Fruit fly (Drosophila melanogaster) whole organism, embryonic: ENCODE data around the gene CG42538.

Experiments
- Atf3 ChIP-seq: fragments of 200-800 bp; sonication (Bioruptor generic); optimal IDR thresholded peaks from 3 replicates; lab custom pipeline; 2016; ENCODE audit warnings: missing biosample characterization, missing genetic modification characterization
- B-H2 ChIP-seq: fragments of 200-800 bp; sonication (Bioruptor generic); optimal IDR thresholded peaks from 2 replicates; lab custom pipeline; 2018; ENCODE audit warnings: missing biosample characterization, mild to moderate bottlenecking, missing genetic modification characterization
- CG10209 ChIP-seq: fragments of 200-800 bp; sonication (Bioruptor generic); optimal IDR thresholded peaks from 3 replicates; lab custom pipeline; 2017; ENCODE audit warnings: missing biosample characterization, mild to moderate bottlenecking, missing genetic modification characterization, missing genetic modification reagents
- CG10366 ChIP-seq: fragments of 200-800 bp; sonication (Bioruptor generic); IDR thresholded peaks from 2 replicates; pipeline ENCODE4 v1.3.6; 2022; ENCODE audit warnings: missing biosample characterization, missing genetic modification characterization
- CG11560 ChIP-seq: fragments of 200-800 bp; sonication (Bioruptor generic); IDR thresholded peaks from 3 replicates; pipeline ENCODE4 v1.3.6; 2022; ENCODE audit warnings: missing biosample characterization, missing genetic modification characterization
- CG12104 ChIP-seq: fragments of 200-800 bp; sonication (Bioruptor generic); optimal IDR thresholded peaks from 3 replicates; lab custom pipeline; 2016; ENCODE audit warnings: missing biosample characterization, missing genetic modification characterization
- CG1233 ChIP-seq: fragments of 200-800 bp; sonication (Bioruptor generic); optimal IDR thresholded peaks from 4 replicates; lab custom pipeline; 2018; ENCODE audit warnings: missing biosample characterization, mild to moderate bottlenecking, missing genetic modification characterization
- CG12659 ChIP-seq: fragments of 200-800 bp; sonication (Bioruptor generic); optimal IDR thresholded peaks from 3 replicates; lab custom pipeline; 2017; ENCODE audit warnings: mild to moderate bottlenecking, missing biosample characterization, missing genetic modification reagents, missing genetic modification characterization
- CG14441 ChIP-seq: fragments of 200-800 bp; sonication (Bioruptor generic); IDR thresholded peaks from 2 replicates; pipeline ENCODE4 v1.3.6; 2022; ENCODE audit warnings: missing biosample characterization, missing genetic modification characterization
- CG1602 ChIP-seq: fragments of 200-800 bp; sonication (Bioruptor generic); optimal IDR thresholded peaks from 3 replicates; lab custom pipeline; 2016; ENCODE audit warnings: missing biosample characterization, missing genetic modification characterization
- CG1603 ChIP-seq: fragments of 200-800 bp; sonication (Bioruptor generic); optimal IDR thresholded peaks from 2 replicates; lab custom pipeline; 2019; ENCODE audit warnings: missing biosample characterization, mild to moderate bottlenecking, missing genetic modification characterization, moderate library complexity
- CG2889 ChIP-seq: fragments of 200-800 bp; sonication (Bioruptor generic); IDR thresholded peaks from 3 replicates; pipeline ENCODE4 v1.3.6; 2022; ENCODE audit warnings: missing biosample characterization, missing genetic modification characterization
- CG30020 ChIP-seq: fragments of 200-800 bp; optimal IDR thresholded peaks from 2 replicates; lab custom pipeline; 2019; ENCODE audit warnings: missing biosample characterization, mild to moderate bottlenecking, missing genetic modification characterization, moderate library complexity
- CG34224 ChIP-seq: fragments of 200-800 bp; sonication (Bioruptor generic); IDR thresholded peaks from 3 replicates; pipeline ENCODE4 v1.3.6; 2022; ENCODE audit warnings: missing biosample characterization, missing genetic modification characterization; ENCODE audit not compliant: partially characterized antibody
- CG4424 ChIP-seq: fragments of 200-800 bp; sonication (Bioruptor generic); optimal IDR thresholded peaks from 3 replicates; lab custom pipeline; 2016; ENCODE audit warnings: missing biosample characterization, missing genetic modification characterization
- CG4854 ChIP-seq: fragments of 200-800 bp; sonication (Bioruptor generic); optimal IDR thresholded peaks from 2 replicates; lab custom pipeline; 2016; ENCODE audit warnings: missing biosample characterization, missing genetic modification characterization, inconsistent platforms
- CG6175 ChIP-seq: fragments of 200-800 bp; sonication (Bioruptor generic); IDR thresholded peaks from 3 replicates; pipeline ENCODE4 v1.3.6; 2022; ENCODE audit warnings: missing biosample characterization, missing genetic modification characterization
- CG7839 ChIP-seq: fragments of 200-800 bp; sonication (Bioruptor generic); optimal IDR thresholded peaks from 3 replicates; lab custom pipeline; 2018; ENCODE audit warnings: missing biosample characterization, mild to moderate bottlenecking, missing genetic modification characterization, moderate library complexity
- CG7987 ChIP-seq: fragments of 200-800 bp; sonication (Bioruptor generic); optimal IDR thresholded peaks from 2 replicates; lab custom pipeline; 2018; ENCODE audit warnings: missing biosample characterization, mild to moderate bottlenecking, missing genetic modification characterization, moderate library complexity
- CG8924 ChIP-seq: fragments of 200-800 bp; optimal IDR thresholded peaks from 3 replicates; lab custom pipeline; 2019; ENCODE audit warnings: missing biosample characterization, mild to moderate bottlenecking, missing genetic modification characterization, moderate library complexity
- CG9727 ChIP-seq: fragments of 200-800 bp; sonication (Bioruptor generic); optimal IDR thresholded peaks from 3 replicates; lab custom pipeline; 2017; ENCODE audit warnings: missing biosample characterization, mild to moderate bottlenecking, missing genetic modification characterization
- Dad ChIP-seq: fragments of 200-800 bp; sonication (Bioruptor generic); optimal IDR thresholded peaks from 3 replicates; lab custom pipeline; 2016; ENCODE audit warnings: missing biosample characterization, missing genetic modification characterization
- Fer1 ChIP-seq: fragments of 200-800 bp; sonication (Bioruptor generic); optimal IDR thresholded peaks from 2 replicates; lab custom pipeline; 2017; ENCODE audit warnings: missing biosample characterization, mild to moderate bottlenecking, missing genetic modification characterization
- HmgZ ChIP-seq: fragments of 200-800 bp; sonication (Bioruptor generic); optimal IDR thresholded peaks from 2 replicates; lab custom pipeline; 2018; ENCODE audit warnings: missing biosample characterization, mild to moderate bottlenecking, missing genetic modification characterization
- Hr3 ChIP-seq: fragments of 200-800 bp; sonication (Bioruptor generic); optimal IDR thresholded peaks from 3 replicates; lab custom pipeline; 2016; ENCODE audit warnings: missing biosample characterization, missing genetic modification characterization
- Hr51 ChIP-seq, 2 experiments: fragments of 200-800 bp; sonication (Bioruptor generic); optimal IDR thresholded peaks; 2 replicates in 1 of 2; 3 replicates in 1 of 2; lab custom pipeline; 2016 to 2018; ENCODE audit warnings: missing biosample characterization in 2 of 2, missing genetic modification characterization in 2 of 2, mild to moderate bottlenecking in 1 of 2, moderate library complexity in 1 of 2
- Mrtf ChIP-seq: fragments of 200-800 bp; sonication (Bioruptor generic); IDR thresholded peaks from 3 replicates; pipeline ENCODE4 v1.3.6; 2022; ENCODE audit warnings: missing biosample characterization, missing genetic modification characterization
- Myb ChIP-seq: fragments of 200-800 bp; sonication (Bioruptor generic); optimal IDR thresholded peaks from 2 replicates; lab custom pipeline; 2016; ENCODE audit warnings: missing biosample characterization, missing genetic modification characterization
- NFAT ChIP-seq: fragments of 200-800 bp; sonication (Bioruptor generic); IDR thresholded peaks from 2 replicates; pipeline ENCODE4 v1.3.6; 2022; ENCODE audit warnings: missing biosample characterization, missing genetic modification characterization
- Rx ChIP-seq: fragments of 200-800 bp; sonication (Bioruptor generic); IDR thresholded peaks from 2 replicates; pipeline ENCODE4 v1.3.6; 2022; ENCODE audit warnings: missing biosample characterization, missing genetic modification characterization
- Sox102F ChIP-seq: fragments of 200-800 bp; sonication (Bioruptor generic); optimal IDR thresholded peaks from 2 replicates; lab custom pipeline; 2018; ENCODE audit warnings: missing biosample characterization, mild to moderate bottlenecking, missing genetic modification characterization, moderate library complexity
- Xrp1 ChIP-seq: fragments of 200-800 bp; sonication (Bioruptor generic); IDR thresholded peaks from 2 replicates; pipeline ENCODE4 v1.3.6; 2022; ENCODE audit warnings: missing biosample characterization, missing genetic modification characterization
- emc ChIP-seq: fragments of 200-800 bp; sonication (Bioruptor generic); optimal IDR thresholded peaks from 2 replicates; lab custom pipeline; 2016; ENCODE audit warnings: missing biosample characterization, missing genetic modification characterization
- eve ChIP-seq, 2 experiments: fragments of >200 bp; optimal IDR thresholded peaks; 2 replicates each; lab custom pipeline; 2017; ENCODE audit warnings: missing biosample characterization in 2 of 2, missing genetic modification characterization in 2 of 2
- fd3F ChIP-seq: fragments of 200-800 bp; sonication (Bioruptor generic); optimal IDR thresholded peaks from 2 replicates; lab custom pipeline; 2018; ENCODE audit warnings: missing biosample characterization, mild to moderate bottlenecking, missing genetic modification characterization, moderate library complexity
- gfzf ChIP-seq: fragments of 200-800 bp; sonication (Bioruptor generic); optimal IDR thresholded peaks from 2 replicates; lab custom pipeline; 2016; ENCODE audit warnings: missing biosample characterization, mild to moderate bottlenecking, missing genetic modification characterization, moderate library complexity
- grau ChIP-seq: fragments of 200-800 bp; optimal IDR thresholded peaks from 3 replicates; lab custom pipeline; 2019; ENCODE audit warnings: missing biosample characterization, mild to moderate bottlenecking, missing genetic modification characterization, moderate library complexity
- her ChIP-seq: fragments of 200-800 bp; sonication (Bioruptor generic); optimal IDR thresholded peaks from 2 replicates; lab custom pipeline; 2016; ENCODE audit warnings: missing biosample characterization, missing genetic modification characterization
- jigr1 ChIP-seq: fragments of 200-800 bp; sonication (Bioruptor generic); IDR thresholded peaks from 3 replicates; pipeline ENCODE4 v1.3.6; 2022; ENCODE audit warnings: missing biosample characterization, missing genetic modification characterization
- lab ChIP-seq: fragments of 200-800 bp; sonication (Bioruptor generic); optimal IDR thresholded peaks from 3 replicates; lab custom pipeline; 2017; ENCODE audit warnings: missing biosample characterization, missing genetic modification characterization, mild to moderate bottlenecking, moderate library complexity, missing genetic modification reagents
- peb ChIP-seq: fragments of 200-800 bp; sonication (Bioruptor generic); IDR thresholded peaks from 2 replicates; pipeline ENCODE4 v1.3.6; 2022; ENCODE audit warnings: missing biosample characterization, missing genetic modification characterization
- pho ChIP-seq: fragments of 200-800 bp; sonication (Bioruptor generic); optimal IDR thresholded peaks from 2 replicates; lab custom pipeline; 2016; ENCODE audit warnings: missing biosample characterization, missing genetic modification characterization
- sc ChIP-seq, 3 experiments: fragments of >200 bp in 2 of 3; fragments of 200-800 bp in 1 of 3; sonication (Bioruptor generic) in 1 of 3; optimal IDR thresholded peaks; 2 replicates in 2 of 3; 3 replicates in 1 of 3; lab custom pipeline; 2017; ENCODE audit warnings: mild to moderate bottlenecking in 1 of 3, missing biosample characterization in 1 of 3, missing genetic modification characterization in 1 of 3, missing genetic modification reagents in 1 of 3
- so ChIP-seq: fragments of 200-800 bp; sonication (Bioruptor generic); IDR thresholded peaks from 3 replicates; pipeline ENCODE4 v1.3.6; 2022; ENCODE audit warnings: missing biosample characterization, missing genetic modification characterization
- sob ChIP-seq: fragments of 200-800 bp; sonication (Bioruptor generic); IDR thresholded peaks from 2 replicates; pipeline ENCODE4 v1.3.6; 2022; ENCODE audit warnings: missing biosample characterization, missing genetic modification characterization
- ssp ChIP-seq: fragments of 200-800 bp; sonication (Bioruptor generic); IDR thresholded peaks from 2 replicates; pipeline ENCODE4 v1.3.6; 2022; ENCODE audit warnings: missing biosample characterization, missing genetic modification characterization
- tap ChIP-seq: fragments of 200-800 bp; optimal IDR thresholded peaks from 3 replicates; lab custom pipeline; 2019; ENCODE audit warnings: missing biosample characterization, mild to moderate bottlenecking, missing genetic modification characterization, moderate library complexity
- tgo ChIP-seq: fragments of 200-800 bp; sonication (Bioruptor generic); IDR thresholded peaks from 3 replicates; pipeline ENCODE4 v1.3.6; 2022; ENCODE audit warnings: missing biosample characterization, missing genetic modification characterization
- wek ChIP-seq: fragments of 200-800 bp; sonication (Bioruptor generic); optimal IDR thresholded peaks from 3 replicates; lab custom pipeline; 2018; ENCODE audit warnings: missing biosample characterization, mild to moderate bottlenecking, missing genetic modification characterization, moderate library complexity
- zfh2 ChIP-seq: fragments of 200-800 bp; sonication (Bioruptor generic); optimal IDR thresholded peaks from 2 replicates; lab custom pipeline; 2016; ENCODE audit warnings: missing biosample characterization, missing genetic modification characterization

Gene CG42538

dm6 chr3L:16048086-16048485, 13.8 kb downstream of the CG42538 start (continued):
- TF ChIP-seq CG12104 (GFP tag; lab: Kevin White, UChicago), result no peak
- peak; percentile 46; the same call in 1 of the 3 replicates for TF ChIP-seq CG2889
- TF ChIP-seq tap (tag; lab: Kevin White, UChicago), result peak; percentile 7
- peak; percentile 29 for TF ChIP-seq HmgZ (tag; lab: Kevin White, UChicago)
- no peak for TF ChIP-seq peb (GFP tag; lab: Robert Waterston, UW)
- peak; percentile 16 for TF ChIP-seq CG4424
- no peak for TF ChIP-seq Atf3
- TF ChIP-seq CG7839, result peak; percentile 55
- peak; percentile 17 for TF ChIP-seq her (GFP tag; lab: Kevin White, UChicago)
- no peak for TF ChIP-seq CG34224 (GFP tag; lab: Robert Waterston, UW)
- TF ChIP-seq Hr51 (GFP tag; optimal IDR thresholded peaks at IDR 0.05; lab: Kevin White, UChicago), result peak; percentile 50 to 54
- peak; percentile 66 for TF ChIP-seq sob
- peak; percentile 41 for TF ChIP-seq CG10366
- peak; percentile 24 for TF ChIP-seq CG9727 (GFP tag; lab: Kevin White, UChicago)
- TF ChIP-seq Xrp1 (GFP tag; lab: Robert Waterston, UW), result peak; percentile 60
- TF ChIP-seq CG11560, result 0 out of 3 replicates have a peak, but pooled peaks have one; percentile 34
- TF ChIP-seq CG4854 (GFP tag; lab: Kevin White, UChicago), result no peak
- TF ChIP-seq B-H2 (GFP tag; lab: Kevin White, UChicago), result peak; percentile 7
- no peak for TF ChIP-seq gfzf
- no peak for TF ChIP-seq CG30020 (tag; lab: Kevin White, UChicago)
- TF ChIP-seq CG1603 (tag; lab: Kevin White, UChicago), result peak; percentile 16
- TF ChIP-seq ssp (GFP tag; lab: Robert Waterston, UW), result no peak
- peak; percentile 74 for TF ChIP-seq lab (GFP tag; lab: Kevin White, UChicago)
- no peak for TF ChIP-seq wek (GFP tag; lab: Kevin White, UChicago)
- no peak for TF ChIP-seq CG1602
- peak; percentile 39 for TF ChIP-seq CG10209 (GFP tag; lab: Kevin White, UChicago)
- peak; percentile 62 for TF ChIP-seq grau
- TF ChIP-seq pho (GFP tag; lab: Kevin White, UChicago), result peak; percentile 37
- peak; percentile 31 for TF ChIP-seq Sox102F
- no peak for TF ChIP-seq sc (optimal IDR thresholded peaks at IDR 0.05; lab: Kevin White, UChicago)
- no peak for TF ChIP-seq sc (GFP tag; optimal IDR thresholded peaks at IDR 0.05; lab: Kevin White, UChicago)
- peak; percentile 52 for TF ChIP-seq Fer1 (GFP tag; lab: Kevin White, UChicago)
- peak; percentile 43 for TF ChIP-seq CG12659 (GFP tag; lab: Kevin White, UChicago)
- 0 out of 2 replicates have a peak, but pooled peaks have one; percentile 45 for TF ChIP-seq NFAT (GFP tag; lab: Robert Waterston, UW)
- TF ChIP-seq tgo (GFP tag; lab: Robert Waterston, UW), result peak; percentile 62; the same call in 2 of the 3 replicates
- peak; percentile 45 for TF ChIP-seq CG8924 (tag; lab: Kevin White, UChicago)
- TF ChIP-seq emc (GFP tag; lab: Kevin White, UChicago), result no peak
- TF ChIP-seq CG6175 (GFP tag; lab: Robert Waterston, UW), result 0 out of 3 replicates have a peak, but pooled peaks have one; percentile 67
- peak; percentile 57 for TF ChIP-seq fd3F (GFP tag; lab: Kevin White, UChicago)
- TF ChIP-seq Mrtf, result peak; percentile 65; the same call in 2 of the 3 replicates
- TF ChIP-seq eve (GFP tag; optimal IDR thresholded peaks at IDR 0.05; lab: Kevin White, UChicago), result no peak
- peak; percentile 25 for TF ChIP-seq Myb
- TF ChIP-seq zfh2 (GFP tag; lab: Kevin White, UChicago), result peak; percentile 57
- TF ChIP-seq CG14441 (GFP tag; lab: Robert Waterston, UW), result peak; percentile 75
- no peak for TF ChIP-seq CG1233 (GFP tag; lab: Kevin White, UChicago)
- peak; percentile 11 for TF ChIP-seq CG7987
- peak; percentile 25 for TF ChIP-seq Hr3 (GFP tag; lab: Kevin White, UChicago)
- peak; percentile 84; the same call in 2 of the 3 replicates for TF ChIP-seq so
- TF ChIP-seq Dad (GFP tag; lab: Kevin White, UChicago), result no peak
- no peak for TF ChIP-seq jigr1 (GFP tag; lab: Robert Waterston, UW)
- TF ChIP-seq Rx, result no peak
